Worm (Caenorhabditis elegans): ENCODE measurements around the gene pqn-22.
A peak's percentile ranks its signal among the peaks of the same experiment; 100 is the strongest.

Gene pqn-22

DNA sequence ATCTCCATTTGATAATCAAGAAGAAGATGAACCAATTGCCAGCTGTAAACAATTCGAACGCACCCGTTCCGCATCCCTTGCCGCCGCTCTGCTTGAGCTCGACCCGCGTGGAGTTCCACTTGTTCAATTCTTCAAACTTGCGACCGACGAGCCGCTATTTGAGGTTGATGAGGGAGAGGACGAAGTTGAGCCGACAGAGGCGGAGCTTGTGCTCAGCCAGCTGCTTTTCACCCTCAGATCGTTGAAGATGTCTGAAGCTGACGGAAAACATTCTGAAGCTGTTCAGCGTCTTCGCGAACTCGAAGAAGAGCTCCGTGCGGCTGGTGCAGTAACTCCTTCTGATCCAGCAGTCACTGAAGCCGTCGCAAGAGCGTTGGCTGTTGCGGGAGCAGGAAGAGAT lies 47.6 kb downstream of the pqn-22 start:
- TF ChIP-seq nhr-232 (tag; optimal IDR thresholded peaks at IDR 0.05) (no peak), sdc-2 (tag; optimal IDR thresholded peaks at IDR 0.05) (no peak), rnt-1 (tag; optimal IDR thresholded peaks at IDR 0.05) (no peak), pqm-1 (tag; optimal IDR thresholded peaks at IDR 0.05) (no peak), hlh-30 (tag; optimal IDR thresholded peaks at IDR 0.05; ENCODE audit: insufficient read depth) (no peak), elt-2 (tag; optimal IDR thresholded peaks at IDR 0.05) (no peak), pros-1 (tag; optimal IDR thresholded peaks at IDR 0.05) (no peak), fax-1 (tag; optimal IDR thresholded peaks at IDR 0.05) (no peak), ceh-14 (tag; optimal IDR thresholded peaks at IDR 0.05) (no peak), hlh-13 (GFP tag; optimal IDR thresholded peaks at IDR 0.05) (no peak), hlh-8 (tag; optimal IDR thresholded peaks at IDR 0.05) (no peak), ceh-9 (tag; optimal IDR thresholded peaks at IDR 0.05) (no peak), pat-9 (tag; optimal IDR thresholded peaks at IDR 0.05) (no peak), unc-3 (GFP tag; conservative IDR thresholded peaks at IDR 0.05) (no peak), unc-3 (tag; optimal IDR thresholded peaks at IDR 0.05) (no peak), che-1 (tag; optimal IDR thresholded peaks at IDR 0.05) (no peak)

ce11 chrIV:5985422-5985821 lies 48.0 kb downstream of the pqn-22 start:
- TF ChIP-seq pax-1 (tag; optimal IDR thresholded peaks at IDR 0.05) (no peak), ama-1 (optimal IDR thresholded peaks at IDR 0.05) (peak; percentile 42), ceh-22 (tag; optimal IDR thresholded peaks at IDR 0.05) (no peak)

ce11 chrIV:5983191-5983590 lies 50.2 kb downstream of the pqn-22 start:
- TF ChIP-seq ama-1 (optimal IDR thresholded peaks at IDR 0.05) (no peak), ceh-18 (tag; optimal IDR thresholded peaks at IDR 0.05) (no peak), zip-5 (tag; optimal IDR thresholded peaks at IDR 0.05) (no peak), C08G9.2 (tag; optimal IDR thresholded peaks at IDR 0.05) (no peak), ceh-2 (tag; optimal IDR thresholded peaks at IDR 0.05) (no peak), hlh-8 (tag; optimal IDR thresholded peaks at IDR 0.05) (no peak), unc-86 (tag; optimal IDR thresholded peaks at IDR 0.05) (no peak), lin-11 (tag; optimal IDR thresholded peaks at IDR 0.05) (no peak), C38D4.7 (GFP tag; optimal IDR thresholded peaks at IDR 0.05) (no peak), pat-9 (tag; optimal IDR thresholded peaks at IDR 0.05) (no peak), hlh-13 (GFP tag; optimal IDR thresholded peaks at IDR 0.05) (no peak), pros-1 (tag; optimal IDR thresholded peaks at IDR 0.05) (no peak), pha-2 (tag; optimal IDR thresholded peaks at IDR 0.05) (no peak)

DNA sequence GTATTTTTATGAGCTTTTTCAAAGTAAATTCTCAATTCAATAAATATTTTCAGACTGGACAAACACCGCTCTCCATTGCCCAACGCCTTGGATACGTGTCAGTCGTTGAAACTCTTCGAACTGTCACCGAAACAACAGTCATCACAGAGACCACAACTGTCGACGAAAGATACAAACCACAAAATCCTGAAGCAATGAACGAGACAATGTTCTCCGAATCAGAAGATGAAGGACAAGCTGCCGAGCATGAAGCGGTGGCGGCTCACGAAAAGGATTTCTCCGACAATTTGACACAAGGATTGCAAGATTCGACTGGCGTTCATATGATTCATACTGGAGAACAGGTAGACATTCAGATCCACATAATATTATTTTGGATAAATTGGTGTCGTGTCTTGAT lies 53.6 kb downstream of the pqn-22 start:
- TF ChIP-seq rnt-1 (tag; optimal IDR thresholded peaks at IDR 0.05) (no peak), fax-1 (tag; optimal IDR thresholded peaks at IDR 0.05) (no peak), unc-55 (GFP tag; optimal IDR thresholded peaks at IDR 0.05) (no peak), ahr-1 (tag; optimal IDR thresholded peaks at IDR 0.05) (no peak), ceh-6 (GFP tag; optimal IDR thresholded peaks at IDR 0.05) (no peak), syd-9 (tag; optimal IDR thresholded peaks at IDR 0.05) (no peak), ceh-9 (tag; optimal IDR thresholded peaks at IDR 0.05) (no peak), ceh-30 (tag; optimal IDR thresholded peaks at IDR 0.05) (no peak), hlh-30 (tag; optimal IDR thresholded peaks at IDR 0.05; ENCODE audit: insufficient read depth) (no peak), dve-1 (tag; optimal IDR thresholded peaks at IDR 0.05) (no peak), ceh-31 (tag; optimal IDR thresholded peaks at IDR 0.05) (no peak), gmeb-2 (tag; optimal IDR thresholded peaks at IDR 0.05) (no peak), nhr-232 (tag; optimal IDR thresholded peaks at IDR 0.05) (no peak), ceh-19 (GFP tag; optimal IDR thresholded peaks at IDR 0.05) (no peak)

ce11 chrIV:5977276-5977675 lies 56.2 kb downstream of the pqn-22 start:
- TF ChIP-seq unc-42 (tag; optimal IDR thresholded peaks at IDR 0.05) (peak; percentile 82), gmeb-2 (tag; optimal IDR thresholded peaks at IDR 0.05) (no peak), elt-2 (tag; optimal IDR thresholded peaks at IDR 0.05) (no peak), elt-4 (tag; optimal IDR thresholded peaks at IDR 0.05) (no peak), ama-1 (optimal IDR thresholded peaks at IDR 0.05) (peak; percentile 37), C08G9.2 (tag; optimal IDR thresholded peaks at IDR 0.05) (no peak), unc-3 (GFP tag; conservative IDR thresholded peaks at IDR 0.05) (peak; percentile 35; the same call in 1 of the 2 replicates), unc-3 (tag; optimal IDR thresholded peaks at IDR 0.05) (peak; percentile 77)

Data from whole organism, late embryonic.